Worm (Caenorhabditis elegans): ENCODE results near the gene B0416.11.

- TF ChIP-seq tbx-37 (GFP tag; conservative IDR thresholded peaks at IDR 0.05) (no peak), flt-1 (GFP tag; IDR thresholded peaks at IDR 0.05) (no peak), tbx-11 (GFP tag; IDR thresholded peaks at IDR 0.05) (no peak), ama-1 (optimal IDR thresholded peaks at IDR 0.05) (no peak), sea-1 (GFP tag; conservative IDR thresholded peaks at IDR 0.05) (no peak), hmg-4 (GFP tag; optimal IDR thresholded peaks at IDR 0.05) (no peak)
Observed at ce11 chrX:9311225-9311624, 28.3 kb upstream of the B0416.11 start, which contains the start of gene H29C22.1.
